Fruit fly (Drosophila melanogaster) whole organism, embryonic: ENCODE results near the gene Pif1A.
A peak's percentile ranks its signal among the peaks of the same experiment; 100 is the strongest.

Experiments used
- CG13123 ChIP-seq: fragments of 200-800 bp; sonication (Bioruptor generic); optimal IDR thresholded peaks from 2 replicates; lab custom pipeline; 2016; ENCODE audit warnings: missing biosample characterization, missing genetic modification characterization
- CG32772 ChIP-seq: fragments of 200-800 bp; sonication (Bioruptor generic); IDR thresholded peaks from 2 replicates; pipeline ENCODE4 v1.3.6; 2022; ENCODE audit warnings: missing biosample characterization, missing genetic modification characterization
- CG7357 ChIP-seq: fragments of 200-800 bp; sonication (Bioruptor generic); IDR thresholded peaks from 3 replicates; pipeline ENCODE4 v1.3.6; 2022; ENCODE audit warnings: missing biosample characterization, missing genetic modification characterization
- Elba2 ChIP-seq: fragments of 200-800 bp; sonication (Bioruptor generic); optimal IDR thresholded peaks from 3 replicates; lab custom pipeline; 2016; ENCODE audit warnings: missing biosample characterization, missing genetic modification characterization
- Hmx ChIP-seq: fragments of 200-800 bp; sonication (Bioruptor generic); optimal IDR thresholded peaks from 2 replicates; lab custom pipeline; 2016; ENCODE audit warnings: missing biosample characterization, missing genetic modification characterization
- Meics ChIP-seq: fragments of 200-800 bp; sonication (Bioruptor generic); optimal IDR thresholded peaks from 2 replicates; lab custom pipeline; 2017; ENCODE audit warnings: missing biosample characterization, mild to moderate bottlenecking, missing genetic modification characterization
- Sox100B ChIP-seq: fragments of 200-800 bp; sonication (Bioruptor generic); optimal IDR thresholded peaks from 3 replicates; lab custom pipeline; 2018; ENCODE audit warnings: missing biosample characterization, mild to moderate bottlenecking, missing genetic modification characterization
- tgo ChIP-seq: fragments of 200-800 bp; sonication (Bioruptor generic); IDR thresholded peaks from 3 replicates; pipeline ENCODE4 v1.3.6; 2022; ENCODE audit warnings: missing biosample characterization, missing genetic modification characterization
- zfh1 ChIP-seq: fragments of 200-800 bp; sonication (Bioruptor generic); IDR thresholded peaks from 3 replicates; pipeline ENCODE4 v1.3.6; 2022; ENCODE audit warnings: missing biosample characterization, missing genetic modification characterization

dm6 chr3R:8849373-8850228 lies 48.6 kb upstream of the Pif1A start:
- TF ChIP-seq Meics (GFP tag; lab: Kevin White, UChicago) (no peak), CG7357 (GFP tag; lab: Robert Waterston, UW) (no peak), zfh1 (peak; percentile 63; the same call in 1 of the 3 replicates), tgo (GFP tag; lab: Robert Waterston, UW) (no peak), Hmx (no peak), Elba2 (GFP tag; lab: Kevin White, UChicago) (no peak), Sox100B (GFP tag; lab: Kevin White, UChicago) (no peak), CG32772 (GFP tag; lab: Robert Waterston, UW) (no peak), CG13123 (GFP tag; lab: Kevin White, UChicago) (no peak)
